Fruit fly (Drosophila melanogaster): ENCODE results near the gene elg1.

The elg1 gene

DNA sequence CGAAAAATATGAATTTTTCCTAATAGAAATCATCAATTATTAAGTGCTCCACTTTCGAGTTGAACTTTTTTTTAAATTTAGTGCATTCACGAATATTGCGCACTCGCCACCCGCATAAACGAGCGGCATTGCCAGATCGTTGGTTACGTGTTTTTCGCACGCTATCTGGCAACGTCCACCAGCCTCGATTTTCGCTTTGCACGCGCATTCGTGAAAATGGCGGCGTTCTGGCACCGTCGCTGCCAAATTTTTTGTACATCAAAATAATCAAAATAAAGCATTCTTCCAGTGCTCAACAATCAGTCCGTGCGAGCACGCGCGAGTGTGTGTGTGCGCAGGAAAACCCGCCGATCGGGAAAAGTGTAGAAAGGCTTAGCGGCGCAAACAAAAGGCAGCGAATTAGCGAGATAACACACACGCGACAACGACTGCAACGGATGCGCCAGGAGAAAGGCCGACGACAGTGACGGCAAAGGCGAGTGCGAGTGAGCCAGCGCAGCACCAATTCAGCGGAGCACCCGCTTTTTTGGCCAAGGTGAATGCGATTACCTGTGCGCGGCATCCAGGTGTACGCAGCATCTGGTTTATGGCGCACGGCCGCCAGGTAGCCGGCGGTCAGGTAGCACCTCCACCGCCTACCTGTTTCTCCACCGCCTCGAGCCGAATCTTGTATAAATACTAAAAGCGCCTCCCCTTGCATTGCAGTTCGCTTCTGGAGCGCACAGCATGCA, 18.1 kb upstream of the elg1 start (continued):
- TF ChIP-seq CG16813 (GFP tag; IDR thresholded peaks at IDR 0.05; ENCODE audit: partially characterized antibody) (peak; percentile 70), CG16779 (GFP tag; IDR thresholded peaks at IDR 0.05) (no peak), Hr51 (GFP tag; optimal IDR thresholded peaks at IDR 0.05) (peak in 1 of 2 experiments; percentile 76), CG7745 (tag; optimal IDR thresholded peaks at IDR 0.05) (no peak), gfzf (GFP tag; optimal IDR thresholded peaks at IDR 0.05) (no peak), E2f2 (GFP tag; IDR thresholded peaks at IDR 0.05) (peak; percentile 64), CG31441 (GFP tag; IDR thresholded peaks at IDR 0.05) (no peak; the same call in none of the 2 replicates), CG12942 (GFP tag; optimal IDR thresholded peaks at IDR 0.05) (peak; percentile 76), sim (GFP tag; IDR thresholded peaks at IDR 0.05) (no peak), CoRest (tag; optimal IDR thresholded peaks at IDR 0.05) (peak; percentile 81), Sox102F (GFP tag; optimal IDR thresholded peaks at IDR 0.05) (no peak), CG8924 (tag; optimal IDR thresholded peaks at IDR 0.05) (peak; percentile 91), CG13123 (GFP tag; optimal IDR thresholded peaks at IDR 0.05) (peak; percentile 61), HLH3B (GFP tag; IDR thresholded peaks at IDR 0.05) (peak; percentile 75), Hr78 (GFP tag; optimal IDR thresholded peaks at IDR 0.05) (no peak), vnd (GFP tag; IDR thresholded peaks at IDR 0.05; ENCODE audit: partially characterized antibody) (peak; percentile 32; the same call in 2 of the 3 replicates), cwo (GFP tag; optimal IDR thresholded peaks at IDR 0.05) (peak; percentile 80), CG17328 (GFP tag; IDR thresholded peaks at IDR 0.05) (peak; percentile 82), ara (GFP tag; IDR thresholded peaks at IDR 0.05) (peak; percentile 41; the same call in 1 of the 2 replicates), ab (GFP tag; optimal IDR thresholded peaks at IDR 0.05) (peak; percentile 51), CG15514 (GFP tag; optimal IDR thresholded peaks at IDR 0.05) (peak; percentile 89), psq (GFP tag; optimal IDR thresholded peaks at IDR 0.05) (peak; percentile 91), Hand (GFP tag; optimal IDR thresholded peaks at IDR 0.05) (peak; percentile 78), bowl (GFP tag; IDR thresholded peaks at IDR 0.05) (no peak), bsh (GFP tag; optimal IDR thresholded peaks at IDR 0.05) (peak; percentile 41 to 71), phol (tag; optimal IDR thresholded peaks at IDR 0.05) (peak; percentile 100), sd (tag; optimal IDR thresholded peaks at IDR 0.05) (no peak), Camta (GFP tag; optimal IDR thresholded peaks at IDR 0.05) (peak; percentile 87), chn (GFP tag; optimal IDR thresholded peaks at IDR 0.05) (peak; percentile 83), CG3407 (GFP tag; optimal IDR thresholded peaks at IDR 0.05) (peak; percentile 66), D19A (tag; optimal IDR thresholded peaks at IDR 0.05) (peak; percentile 66), CG4617 (GFP tag; optimal IDR thresholded peaks at IDR 0.05; ENCODE audit: borderline replicate concordance) (peak; percentile 88), Gsc (GFP tag; IDR thresholded peaks at IDR 0.05) (no peak), CG8290 (GFP tag; optimal IDR thresholded peaks at IDR 0.05) (peak; percentile 63), CG8290 (tag; optimal IDR thresholded peaks at IDR 0.05) (no peak), CG18476 (GFP tag; optimal IDR thresholded peaks at IDR 0.05) (peak; percentile 72), CG15011 (GFP tag; optimal IDR thresholded peaks at IDR 0.05) (no peak), wdn (GFP tag; IDR thresholded peaks at IDR 0.05) (no peak), CG2202 (tag; optimal IDR thresholded peaks at IDR 0.05) (peak; percentile 58), Lhr (GFP tag; optimal IDR thresholded peaks at IDR 0.05) (peak; percentile 61), odd (GFP tag; optimal IDR thresholded peaks at IDR 0.05) (no peak), Dip2 (GFP tag; IDR thresholded peaks at IDR 0.05) (no peak), tgo (GFP tag; IDR thresholded peaks at IDR 0.05) (peak; percentile 78), nmo (GFP tag; optimal IDR thresholded peaks at IDR 0.05) (peak; percentile 82), shn (GFP tag; optimal IDR thresholded peaks at IDR 0.05) (peak; percentile 84), fru (optimal IDR thresholded peaks at IDR 0.05) (no peak), Elba2 (GFP tag; optimal IDR thresholded peaks at IDR 0.05) (no peak), CG1233 (GFP tag; optimal IDR thresholded peaks at IDR 0.05) (peak; percentile 79), Asciz (GFP tag; optimal IDR thresholded peaks at IDR 0.05) (no peak)
